Fruit fly (Drosophila melanogaster) whole organism, adult: ENCODE data around the gene Eaat2.

Experiments used
- CG12768 ChIP-seq: fragments of 200-800 bp; sonication (Bioruptor generic); optimal IDR thresholded peaks from 2 replicates; lab custom pipeline; 2017; ENCODE audit warnings: missing biosample characterization, missing genetic modification characterization, mild to moderate bottlenecking, moderate library complexity, missing genetic modification reagents
- CG1620 ChIP-seq: fragments of 200-800 bp; sonication (Bioruptor generic); optimal IDR thresholded peaks from 2 replicates; lab custom pipeline; 2016; ENCODE audit warnings: missing biosample characterization, missing genetic modification characterization
- CG33017 ChIP-seq: fragments of 200-800 bp; sonication (Bioruptor generic); optimal IDR thresholded peaks from 2 replicates; lab custom pipeline; 2018; ENCODE audit warnings: missing biosample characterization, mild to moderate bottlenecking, missing genetic modification characterization, moderate library complexity
- CG5204 ChIP-seq: fragments of 200-800 bp; sonication (Bioruptor generic); optimal IDR thresholded peaks from 2 replicates; lab custom pipeline; 2016; ENCODE audit warnings: missing biosample characterization, missing genetic modification characterization
- CG7045 ChIP-seq: fragments of 200-800 bp; sonication (Bioruptor generic); optimal IDR thresholded peaks from 2 replicates; lab custom pipeline; 2017; ENCODE audit warnings: missing biosample characterization, mild to moderate bottlenecking, missing genetic modification characterization
- CG7101 ChIP-seq: fragments of 200-800 bp; sonication (Bioruptor generic); optimal IDR thresholded peaks from 2 replicates; lab custom pipeline; 2018; ENCODE audit warnings: missing biosample characterization, mild to moderate bottlenecking, missing genetic modification characterization, moderate library complexity
- Clk ChIP-seq: fragments of 200-800 bp; sonication (Bioruptor generic); optimal IDR thresholded peaks from 2 replicates; lab custom pipeline; 2017; ENCODE audit warnings: missing biosample characterization, missing genetic modification characterization
- Crg-1 ChIP-seq: fragments of 200-800 bp; sonication (Bioruptor generic); optimal IDR thresholded peaks from 2 replicates; lab custom pipeline; 2016; ENCODE audit warnings: missing biosample characterization, missing genetic modification characterization
- Hr96 ChIP-seq: fragments of 200-800 bp; sonication (Bioruptor generic); optimal IDR thresholded peaks from 2 replicates; lab custom pipeline; 2016; ENCODE audit warnings: missing biosample characterization, missing genetic modification characterization
- Mnt ChIP-seq: fragments of 200-800 bp; sonication (Bioruptor generic); optimal IDR thresholded peaks from 2 replicates; lab custom pipeline; 2016; ENCODE audit warnings: missing biosample characterization, mild to moderate bottlenecking, missing genetic modification characterization
- bab1 ChIP-seq: fragments of 200-800 bp; sonication (Bioruptor generic); optimal IDR thresholded peaks from 3 replicates; lab custom pipeline; 2019; ENCODE audit warnings: missing biosample characterization, mild to moderate bottlenecking, missing genetic modification characterization, moderate library complexity
- cic ChIP-seq: fragments of 200-800 bp; sonication (Bioruptor generic); optimal IDR thresholded peaks from 2 replicates; lab custom pipeline; 2017; ENCODE audit warnings: missing biosample characterization, mild to moderate bottlenecking, missing genetic modification characterization, moderate library complexity
- cnc ChIP-seq, 2 experiments: fragments of >200 bp; optimal IDR thresholded peaks; 2 replicates each; lab custom pipeline; 2017
- kay ChIP-seq: fragments of 200-800 bp; sonication (Bioruptor generic); peaks from one replicate; lab custom pipeline; 2016; ENCODE audit warnings: missing biosample characterization, missing genetic modification characterization, borderline replicate concordance
- ovo ChIP-seq: fragments of 200-800 bp; sonication (Bioruptor generic); optimal IDR thresholded peaks from 2 replicates; lab custom pipeline; 2016; ENCODE audit warnings: missing biosample characterization, missing genetic modification characterization
- pad ChIP-seq: fragments of 200-800 bp; sonication (Bioruptor generic); optimal IDR thresholded peaks from 3 replicates; lab custom pipeline; 2017; ENCODE audit warnings: missing biosample characterization, missing genetic modification characterization, mild to moderate bottlenecking, moderate library complexity, missing genetic modification reagents
- tj ChIP-seq: fragments of 200-800 bp; sonication (Bioruptor generic); optimal IDR thresholded peaks from 3 replicates; lab custom pipeline; 2017; ENCODE audit warnings: missing biosample characterization, mild to moderate bottlenecking, missing genetic modification characterization, moderate library complexity
- toe ChIP-seq: fragments of 200-800 bp; sonication (Bioruptor generic); optimal IDR thresholded peaks from 2 replicates; lab custom pipeline; 2016; ENCODE audit warnings: missing biosample characterization, missing genetic modification characterization

The Eaat2 gene

dm6 chr2L:697608-698007 lies 46.6 kb downstream of the Eaat2 start:
- TF ChIP-seq CG1620 (GFP tag; lab: Kevin White, UChicago) (no peak), bab1 (GFP tag; lab: Kevin White, UChicago) (no peak), pad (GFP tag; lab: Kevin White, UChicago) (no peak), CG7045 (GFP tag; lab: Kevin White, UChicago) (no peak), ovo (GFP tag; lab: Kevin White, UChicago) (no peak), Crg-1 (GFP tag; lab: Kevin White, UChicago) (no peak), CG33017 (tag; lab: Kevin White, UChicago) (no peak), toe (no peak)

dm6 chr2L:696495-696894 lies 47.7 kb downstream of the Eaat2 start:
- TF ChIP-seq cnc (optimal IDR thresholded peaks at IDR 0.05; lab: Kevin White, UChicago) (no peak), Crg-1 (GFP tag; lab: Kevin White, UChicago) (no peak), CG7101 (tag; lab: Kevin White, UChicago) (no peak), CG5204 (GFP tag; lab: Kevin White, UChicago) (no peak), toe (no peak), Clk (GFP tag; lab: Kevin White, UChicago) (no peak), kay (GFP tag; lab: Kevin White, UChicago) (no peak), pad (GFP tag; lab: Kevin White, UChicago) (no peak), bab1 (GFP tag; lab: Kevin White, UChicago) (no peak), CG12768 (GFP tag; lab: Kevin White, UChicago) (no peak), cic (GFP tag; lab: Kevin White, UChicago) (no peak), Mnt (GFP tag; lab: Kevin White, UChicago) (no peak), tj (no peak), Hr96 (no peak)
